Worm (Caenorhabditis elegans) whole organism, late embryonic: Measurements from ENCODE around the gene plpp-1.3.

ENCODE experiments used
- F13H6.1 ChIP-seq: sonication (generic microtip); optimal IDR thresholded peaks from 2 replicates; lab custom pipeline; 2016; ENCODE audit warnings: missing genetic modification characterization, missing compliant biosample characterization
- T23F11.4 ChIP-seq: fragments of 200-800 bp; sonication (Bioruptor generic); optimal IDR thresholded peaks from 2 replicates; lab custom pipeline; 2018; ENCODE audit warnings: mild to moderate bottlenecking, missing genetic modification characterization, missing compliant biosample characterization
- ama-1 ChIP-seq: fragments of 150-350 bp; optimal IDR thresholded peaks from 2 replicates; lab custom pipeline; 2014
- ceh-14 ChIP-seq: sonication (generic microtip); optimal IDR thresholded peaks from 2 replicates; lab custom pipeline; 2016; ENCODE audit warnings: missing genotype, missing genetic modification characterization, missing compliant biosample characterization
- ceh-6 ChIP-seq: fragments of 200-800 bp; sonication (Bioruptor generic); optimal IDR thresholded peaks from 2 replicates; lab custom pipeline; 2018; ENCODE audit warnings: mild to moderate bottlenecking, missing genetic modification characterization, missing compliant biosample characterization
- dmd-4 ChIP-seq: sonication (generic microtip); optimal IDR thresholded peaks from 2 replicates; lab custom pipeline; 2016; ENCODE audit warnings: borderline replicate concordance, missing genetic modification characterization, missing compliant biosample characterization
- elt-4 ChIP-seq: sonication (generic microtip); optimal IDR thresholded peaks from 2 replicates; lab custom pipeline; 2016; ENCODE audit warnings: missing genetic modification characterization, missing compliant biosample characterization
- ets-4 ChIP-seq: sonication (generic microtip); optimal IDR thresholded peaks from 2 replicates; lab custom pipeline; 2016; ENCODE audit warnings: missing genetic modification characterization, missing compliant biosample characterization
- fax-1 ChIP-seq: sonication (generic microtip); optimal IDR thresholded peaks from 2 replicates; lab custom pipeline; 2016; ENCODE audit warnings: missing genotype, missing genetic modification characterization, missing compliant biosample characterization
- fkh-10 ChIP-seq: fragments of 150-350 bp; optimal IDR thresholded peaks from 2 replicates; lab custom pipeline; 2014; ENCODE audit warnings: missing biosample characterization, missing genetic modification reagents, missing genetic modification characterization
- hlh-30 ChIP-seq: sonication (generic microtip); optimal IDR thresholded peaks from 2 replicates; lab custom pipeline; 2017; ENCODE audit warnings: antibody characterized with exemption, missing genetic modification characterization, missing compliant biosample characterization; ENCODE audit not compliant: insufficient read depth
- nhr-11 ChIP-seq: fragments of 150-350 bp; optimal IDR thresholded peaks from 2 replicates; lab custom pipeline; 2014; ENCODE audit warnings: missing biosample characterization, missing genetic modification characterization
- pqm-1 ChIP-seq: sonication (generic microtip); optimal IDR thresholded peaks from 2 replicates; lab custom pipeline; 2016; ENCODE audit warnings: missing genetic modification characterization, missing compliant biosample characterization
- zip-5 ChIP-seq: sonication (generic microtip); optimal IDR thresholded peaks from 2 replicates; lab custom pipeline; 2016; ENCODE audit warnings: missing genetic modification characterization, missing compliant biosample characterization

- TF ChIP-seq fax-1 (tag; lab: Kevin White, UChicago): no peak
- no peak for TF ChIP-seq elt-4
- TF ChIP-seq F13H6.1 (tag; lab: Kevin White, UChicago): no peak
- no peak for TF ChIP-seq pqm-1 (tag; lab: Kevin White, UChicago)
- no peak for TF ChIP-seq zip-5 (tag; lab: Kevin White, UChicago)
- TF ChIP-seq dmd-4 (tag; lab: Kevin White, UChicago): no peak
- no peak for TF ChIP-seq fkh-10 (GFP tag; lab: Kevin White, UChicago)
- no peak for TF ChIP-seq nhr-11 (tag; lab: Kevin White, UChicago)
- TF ChIP-seq hlh-30 (tag; lab: Kevin White, UChicago): no peak
- no peak for TF ChIP-seq ceh-14 (tag; lab: Kevin White, UChicago)
- TF ChIP-seq ama-1: no peak
- no peak for TF ChIP-seq ets-4 (tag; lab: Kevin White, UChicago)
- no peak for TF ChIP-seq ceh-6 (GFP tag; lab: Kevin White, UChicago)
- no peak for TF ChIP-seq T23F11.4 (GFP tag; lab: Kevin White, UChicago)
These were observed 8.6 kb upstream of the plpp-1.3 start for ce11 chrX:10686487-10686886.
